Fruit fly (Drosophila melanogaster) whole organism, pupa: ENCODE results near the gene CG9733.

Source experiments
- CG10348 ChIP-seq: fragments of 200-800 bp; sonication (Bioruptor generic); IDR thresholded peaks from 2 replicates; pipeline ENCODE4 v1.3.6; 2022; ENCODE audit warnings: missing biosample characterization, missing genetic modification characterization
- CG13204 ChIP-seq: fragments of 200-800 bp; sonication (Bioruptor generic); optimal IDR thresholded peaks from 2 replicates; lab custom pipeline; 2018; ENCODE audit warnings: missing biosample characterization, mild to moderate bottlenecking, missing genetic modification characterization, moderate library complexity
- Snoo ChIP-seq: fragments of 200-800 bp; sonication (Bioruptor generic); optimal IDR thresholded peaks from 3 replicates; lab custom pipeline; 2017; ENCODE audit warnings: missing biosample characterization, mild to moderate bottlenecking, missing genetic modification characterization, inconsistent platforms

dm6 chr3R:30272858-30273379 lies 26.4 kb upstream of the CG9733 start:
- TF ChIP-seq Snoo (no peak), CG13204 (GFP tag; lab: Kevin White, UChicago) (no peak), CG10348 (no peak)
